Worm (Caenorhabditis elegans) whole organism, L1 larva: Measurements from ENCODE around the gene F28H7.3.
A peak's percentile ranks its signal among the peaks of the same experiment; 100 is the strongest.

Source experiments
- blmp-1 ChIP-seq: fragments of 150-350 bp; optimal IDR thresholded peaks from 2 replicates; lab custom pipeline; 2014; ENCODE audit warnings: missing biosample characterization, missing genetic modification characterization
- lin-14 ChIP-seq: fragments of 200-800 bp; sonication (Bioruptor generic); optimal IDR thresholded peaks from 2 replicates; lab custom pipeline; 2018; ENCODE audit warnings: mild to moderate bottlenecking, missing genetic modification characterization, moderate library complexity, missing compliant biosample characterization
- zag-1 ChIP-seq: fragments of 150-350 bp; optimal IDR thresholded peaks from 2 replicates; lab custom pipeline; 2014; ENCODE audit warnings: missing biosample characterization, missing genetic modification characterization

The F28H7.3 gene

ce11 chrV:10702249-10702648, 48.3 kb downstream of the F28H7.3 start, which contains the start of gene pph-1:
pph-1 (plus strand) TSS chrV:10702549.
- TF ChIP-seq zag-1 (tag; lab: Kevin White, UChicago) (no peak), blmp-1 (peak; percentile 44), lin-14 (peak; percentile 28)
- TF ChIP-seq, all 84 proteins: peak for 2
